Worm (Caenorhabditis elegans): Measurements from ENCODE around the gene Y55B1BL.1.

- TF ChIP-seq flt-1 (GFP tag; IDR thresholded peaks at IDR 0.05) (no peak), pes-1 (GFP tag; IDR thresholded peaks at IDR 0.05) (no peak)
Measured at ce11 chrIII:446860-447259, 44.7 kb downstream of the Y55B1BL.1 start.
